Fruit fly (Drosophila melanogaster) S2 (cell line): ENCODE results near the gene CG18088.

Experiments
- CG8478 ChIP-seq: fragments of >200 bp; optimal IDR thresholded peaks from 2 replicates; lab custom pipeline; 2018
- CTCF ChIP-seq, 2 experiments: fragments of >200 bp; optimal IDR thresholded peaks; 2 replicates each; lab custom pipeline; 2018

DNA sequence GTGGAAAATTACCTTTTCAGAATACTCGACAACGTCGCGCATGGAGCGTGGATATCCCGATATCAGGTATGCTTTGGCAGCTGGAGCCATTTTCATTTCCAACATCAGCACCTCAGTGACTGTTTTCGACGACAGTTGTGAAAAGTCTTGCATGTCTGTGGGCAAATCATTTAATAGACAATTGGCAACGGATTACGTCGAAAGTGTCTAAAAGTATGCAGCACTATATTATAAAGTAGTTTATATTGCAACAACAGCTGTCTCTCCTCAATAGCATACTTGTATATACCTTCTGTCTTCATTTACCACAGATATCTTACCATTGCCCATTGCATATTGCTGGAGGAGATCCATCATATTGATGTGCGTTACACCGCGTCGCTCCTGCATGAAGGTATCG lies 5.6 kb downstream of the CG18088 start:
- no peak for TF ChIP-seq CG8478 (lab: Kevin White, UChicago)
- no peak for TF ChIP-seq CTCF (optimal IDR thresholded peaks at IDR 0.05; lab: Kevin White, UChicago)
